Worm (Caenorhabditis elegans): ENCODE measurements around the gene Y41C4A.32.

Y41C4A.32 gene

ce11 chrIII:11727010-11727409, 5.5 kb downstream of the Y41C4A.32 start:
- no peak for TF ChIP-seq nhr-43 (tag; optimal IDR thresholded peaks at IDR 0.05; ENCODE audit: poor library complexity, severe bottlenecking)
- TF ChIP-seq nhr-23 (tag; optimal IDR thresholded peaks at IDR 0.05): peak; percentile 49
- peak; percentile 5 for TF ChIP-seq hmg-11 (tag; optimal IDR thresholded peaks at IDR 0.05)
- TF ChIP-seq pha-4 (tag; optimal IDR thresholded peaks at IDR 0.05): no peak
- TF ChIP-seq eor-1 (tag; optimal IDR thresholded peaks at IDR 0.05): no peak
- no peak for TF ChIP-seq nhr-11 (tag; optimal IDR thresholded peaks at IDR 0.05)
- no peak for TF ChIP-seq nhr-67 (tag; optimal IDR thresholded peaks at IDR 0.05)
- no peak for TF ChIP-seq ztf-11 (tag; optimal IDR thresholded peaks at IDR 0.05)
- TF ChIP-seq elt-2 (tag; optimal IDR thresholded peaks at IDR 0.05): peak; percentile 74
- TF ChIP-seq ceh-82 (tag; optimal IDR thresholded peaks at IDR 0.05): no peak
- no peak for TF ChIP-seq sea-2 (GFP tag; optimal IDR thresholded peaks at IDR 0.05)
- no peak for TF ChIP-seq nhr-77 (tag; optimal IDR thresholded peaks at IDR 0.05)
- TF ChIP-seq ceh-28 (tag; optimal IDR thresholded peaks at IDR 0.05): no peak
- no peak for TF ChIP-seq aly-2 (tag; optimal IDR thresholded peaks at IDR 0.05)
- TF ChIP-seq ZK546.5 (tag; optimal IDR thresholded peaks at IDR 0.05): no peak
- TF ChIP-seq mdl-1 (tag; optimal IDR thresholded peaks at IDR 0.05): no peak
- no peak for TF ChIP-seq fkh-2 (tag; optimal IDR thresholded peaks at IDR 0.05)
- TF ChIP-seq daf-12 (tag; optimal IDR thresholded peaks at IDR 0.05): no peak
- peak in 2 of 3 experiments; percentile 87 to 91 for TF ChIP-seq elt-3 (tag; optimal IDR thresholded peaks at IDR 0.05)
- TF ChIP-seq nhr-76 (tag; optimal IDR thresholded peaks at IDR 0.05): no peak
- no peak for TF ChIP-seq ceh-16 (tag; optimal IDR thresholded peaks at IDR 0.05)

DNA sequence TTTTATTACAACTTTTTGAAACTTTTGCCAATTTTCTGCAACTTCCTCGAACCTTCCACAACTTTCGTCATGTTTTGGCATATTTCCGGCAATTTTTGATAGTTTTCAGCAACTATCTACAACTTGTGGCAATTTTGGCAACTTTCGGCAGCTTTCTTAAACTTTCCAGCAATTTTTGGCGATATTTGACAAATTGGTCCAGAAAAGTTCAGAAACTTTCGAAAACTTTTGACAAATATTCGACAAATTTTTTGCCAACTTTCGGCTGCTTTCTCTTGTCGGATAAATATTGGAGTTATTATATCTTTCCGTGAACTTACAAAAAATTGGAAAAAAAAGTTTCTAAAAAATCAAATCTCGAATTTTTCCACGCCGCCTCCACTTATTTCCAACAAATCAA, 8.8 kb downstream of the Y41C4A.32 start, which contains the start of gene Y41C4A.18:
Y41C4A.18 (plus strand) TSS at position 301 of the 400 bp plus-strand sequence.
- TF ChIP-seq mml-1 (tag; optimal IDR thresholded peaks at IDR 0.05) (no peak), hmg-11 (tag; optimal IDR thresholded peaks at IDR 0.05) (no peak), pqm-1 (tag; optimal IDR thresholded peaks at IDR 0.05) (no peak), ceh-9 (tag; optimal IDR thresholded peaks at IDR 0.05) (no peak)

DNA sequence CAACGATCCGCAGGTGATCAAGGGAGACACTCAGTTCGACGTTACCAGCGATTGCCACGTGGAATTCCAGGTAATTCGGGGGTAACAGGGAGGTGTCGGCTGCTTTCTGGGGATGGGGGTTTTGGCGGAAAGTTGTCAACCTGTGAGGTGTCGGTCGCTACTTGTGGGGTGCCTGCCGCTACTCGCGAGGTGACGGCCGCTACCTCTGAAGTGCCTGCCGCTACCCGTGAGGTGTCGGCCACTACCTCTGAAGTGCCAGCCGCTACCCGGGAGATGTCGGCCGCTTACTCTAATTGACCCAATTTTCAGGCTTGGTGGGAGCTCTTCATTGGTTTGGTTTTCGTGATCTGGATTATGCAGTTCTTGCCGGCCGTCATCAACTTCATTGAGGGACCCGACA, 9.3 kb downstream of the Y41C4A.32 start:
- no peak for TF ChIP-seq nfya-1 (tag; optimal IDR thresholded peaks at IDR 0.05; ENCODE audit: insufficient read depth)
- TF ChIP-seq ZK546.5 (tag; optimal IDR thresholded peaks at IDR 0.05): no peak
- no peak for TF ChIP-seq daf-12 (tag; optimal IDR thresholded peaks at IDR 0.05)
- no peak for TF ChIP-seq elt-2 (tag; optimal IDR thresholded peaks at IDR 0.05)
- TF ChIP-seq ceh-16 (tag; optimal IDR thresholded peaks at IDR 0.05): no peak
- no peak for TF ChIP-seq elt-1 (tag; optimal IDR thresholded peaks at IDR 0.05)

DNA sequence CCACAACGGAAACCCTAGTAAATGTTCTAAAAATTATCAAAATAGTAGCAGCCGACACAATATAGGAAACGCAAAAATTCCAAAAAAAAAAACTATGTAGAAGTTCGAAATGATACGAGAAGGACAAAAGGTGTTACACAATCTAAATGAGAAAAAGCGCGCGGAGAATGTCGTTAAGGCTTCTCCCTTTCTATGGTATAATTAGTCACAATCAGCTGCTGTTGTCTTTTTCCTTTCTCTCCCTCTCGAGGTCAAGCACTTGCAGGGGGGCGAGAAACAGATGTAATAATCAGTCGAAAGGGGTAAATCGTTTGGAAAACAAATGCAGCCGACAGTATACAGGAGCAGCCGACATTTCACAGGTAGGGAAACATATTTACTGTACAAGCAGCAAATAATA, 10.0 kb downstream of the Y41C4A.32 start:
- TF ChIP-seq nhr-237 (tag; optimal IDR thresholded peaks at IDR 0.05) (no peak), nhr-76 (tag; optimal IDR thresholded peaks at IDR 0.05) (no peak), ZK546.5 (tag; optimal IDR thresholded peaks at IDR 0.05) (no peak), R02D3.7 (tag; optimal IDR thresholded peaks at IDR 0.05) (no peak), elt-3 (tag; optimal IDR thresholded peaks at IDR 0.05) (no peak), skn-1 (tag; optimal IDR thresholded peaks at IDR 0.05) (no peak), nhr-12 (tag; optimal IDR thresholded peaks at IDR 0.05) (no peak), nfya-1 (tag; optimal IDR thresholded peaks at IDR 0.05; ENCODE audit: insufficient read depth) (no peak), ceh-28 (tag; optimal IDR thresholded peaks at IDR 0.05) (no peak), snpc-4 (tag; optimal IDR thresholded peaks at IDR 0.05) (no peak), daf-12 (tag; optimal IDR thresholded peaks at IDR 0.05) (no peak), nhr-25 (tag; optimal IDR thresholded peaks at IDR 0.05) (no peak), mml-1 (tag; optimal IDR thresholded peaks at IDR 0.05) (no peak), egl-5 (tag; optimal IDR thresholded peaks at IDR 0.05) (no peak), fos-1 (tag; optimal IDR thresholded peaks at IDR 0.05) (no peak), elt-1 (tag; optimal IDR thresholded peaks at IDR 0.05) (no peak), ztf-4 (tag; optimal IDR thresholded peaks at IDR 0.05) (no peak), ceh-9 (tag; optimal IDR thresholded peaks at IDR 0.05) (no peak)

DNA sequence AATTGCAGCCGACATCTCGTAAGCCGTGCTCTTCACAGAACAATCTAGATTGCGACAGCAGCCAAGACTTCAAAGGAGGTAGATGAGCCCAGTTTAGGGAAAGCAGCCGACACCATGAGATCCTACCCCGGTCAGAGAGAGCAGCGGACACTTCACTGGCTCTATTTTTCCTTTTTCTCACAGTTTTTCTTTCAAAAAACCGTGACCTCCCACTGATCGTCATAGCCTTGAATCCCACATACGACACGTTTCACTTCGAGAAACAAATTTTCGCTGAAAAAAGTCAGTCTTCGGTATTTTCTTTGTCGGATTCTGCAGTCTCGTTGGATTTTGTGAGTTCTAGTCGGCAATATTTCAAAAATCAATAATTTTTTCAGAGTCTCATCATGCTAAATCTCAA, 10.6 kb downstream of the Y41C4A.32 start, which contains the start of gene Y41C4A.21:
Y41C4A.21 (plus strand) TSS at position 301 of the 400 bp plus-strand sequence.
- TF ChIP-seq unc-39 (tag; optimal IDR thresholded peaks at IDR 0.05) (no peak), nhr-11 (tag; optimal IDR thresholded peaks at IDR 0.05) (no peak), elt-2 (tag; optimal IDR thresholded peaks at IDR 0.05) (no peak), ceh-9 (tag; optimal IDR thresholded peaks at IDR 0.05) (no peak), daf-12 (tag; optimal IDR thresholded peaks at IDR 0.05) (no peak), fkh-10 (GFP tag; optimal IDR thresholded peaks at IDR 0.05) (no peak), lin-15B (tag; optimal IDR thresholded peaks at IDR 0.05) (no peak), nhr-67 (tag; optimal IDR thresholded peaks at IDR 0.05) (no peak), hmg-11 (tag; optimal IDR thresholded peaks at IDR 0.05) (no peak), aly-2 (tag; optimal IDR thresholded peaks at IDR 0.05) (no peak), pqm-1 (tag; optimal IDR thresholded peaks at IDR 0.05) (no peak), nhr-76 (tag; optimal IDR thresholded peaks at IDR 0.05) (no peak), ceh-82 (tag; optimal IDR thresholded peaks at IDR 0.05) (no peak), mdl-1 (tag; optimal IDR thresholded peaks at IDR 0.05) (no peak)

All from whole organism, L3 larva.